Worm (Caenorhabditis elegans): ENCODE measurements around the gene F28H6.7.

DNA sequence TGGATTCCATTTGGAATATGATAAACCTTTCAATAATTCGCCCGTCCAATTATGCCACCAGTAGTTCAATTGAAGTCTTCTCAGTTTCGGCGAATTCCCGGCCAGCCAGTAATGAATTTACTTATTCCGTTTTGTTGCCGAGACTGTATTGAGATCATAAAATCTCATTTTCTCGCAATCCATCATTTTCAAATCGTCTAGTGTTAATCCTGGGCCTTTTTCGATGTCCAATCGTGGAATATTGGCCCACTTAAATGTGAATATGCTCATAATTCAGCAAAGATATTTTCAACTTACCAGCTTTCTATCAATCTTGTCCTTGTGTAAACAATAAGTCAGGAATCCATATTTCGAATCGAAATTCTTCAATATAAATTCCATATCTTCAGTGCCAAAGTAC, 36.7 kb downstream of the F28H6.7 start:
- TF ChIP-seq tra-1 (GFP tag; IDR thresholded peaks at IDR 0.05) (no peak), ZK546.5 (tag; optimal IDR thresholded peaks at IDR 0.05) (no peak), snpc-4 (tag; optimal IDR thresholded peaks at IDR 0.05) (no peak), gei-8 (GFP tag; optimal IDR thresholded peaks at IDR 0.05) (no peak), ceh-32 (tag; optimal IDR thresholded peaks at IDR 0.05; ENCODE audit: poor library complexity) (no peak), attf-4 (tag; optimal IDR thresholded peaks at IDR 0.05) (no peak), F49E8.2 (tag; optimal IDR thresholded peaks at IDR 0.05; ENCODE audit: borderline replicate concordance) (no peak), lin-39 (tag; optimal IDR thresholded peaks at IDR 0.05) (no peak)
